Fruit fly (Drosophila melanogaster) whole organism, prepupa: ENCODE results near the gene CG1750.
A peak's percentile ranks its signal among the peaks of the same experiment; 100 is the strongest.

Experiments
- CG10631 ChIP-seq: fragments of 200-800 bp; sonication (Bioruptor generic); optimal IDR thresholded peaks from 2 replicates; lab custom pipeline; 2016; ENCODE audit warnings: missing biosample characterization, missing genetic modification characterization
- CG10669 ChIP-seq: fragments of 200-800 bp; sonication (Bioruptor generic); optimal IDR thresholded peaks from 3 replicates; lab custom pipeline; 2018; ENCODE audit warnings: missing biosample characterization, mild to moderate bottlenecking, missing genetic modification characterization, moderate library complexity
- CG15336 ChIP-seq: fragments of 200-800 bp; sonication (Bioruptor generic); IDR thresholded peaks from 2 replicates; pipeline ENCODE4 v1.3.6; 2022; ENCODE audit warnings: missing biosample characterization, missing genetic modification characterization
- CG1621 ChIP-seq: fragments of 200-800 bp; sonication (Bioruptor generic); optimal IDR thresholded peaks from 3 replicates; lab custom pipeline; 2018; ENCODE audit warnings: missing biosample characterization, mild to moderate bottlenecking, missing genetic modification characterization
- CG16779 ChIP-seq: fragments of 200-800 bp; sonication (Bioruptor generic); optimal IDR thresholded peaks from 3 replicates; lab custom pipeline; 2017; ENCODE audit warnings: missing biosample characterization, mild to moderate bottlenecking, missing genetic modification characterization
- CG3032 ChIP-seq: fragments of 200-800 bp; optimal IDR thresholded peaks from 2 replicates; lab custom pipeline; 2019; ENCODE audit warnings: missing biosample characterization, mild to moderate bottlenecking, missing genetic modification characterization, moderate library complexity
- CG31627 ChIP-seq: fragments of 200-800 bp; sonication (Bioruptor generic); optimal IDR thresholded peaks from 3 replicates; lab custom pipeline; 2016; ENCODE audit warnings: missing biosample characterization, missing genetic modification characterization
- CG32006 ChIP-seq: fragments of 200-800 bp; sonication (Bioruptor generic); optimal IDR thresholded peaks from 3 replicates; lab custom pipeline; 2017; ENCODE audit warnings: missing biosample characterization, mild to moderate bottlenecking, missing genetic modification characterization
- CG34406 ChIP-seq: fragments of 200-800 bp; sonication (Bioruptor generic); optimal IDR thresholded peaks from 3 replicates; lab custom pipeline; 2016; ENCODE audit warnings: missing biosample characterization, missing genetic modification characterization
- CG3919 ChIP-seq: fragments of 200-800 bp; sonication (Bioruptor generic); optimal IDR thresholded peaks from 3 replicates; lab custom pipeline; 2016; ENCODE audit warnings: missing biosample characterization, missing genetic modification characterization
- CG4318 ChIP-seq: fragments of 200-800 bp; sonication (Bioruptor generic); optimal IDR thresholded peaks from 3 replicates; lab custom pipeline; 2017; ENCODE audit warnings: missing biosample characterization, mild to moderate bottlenecking, missing genetic modification characterization
- CG6163 ChIP-seq: fragments of 200-800 bp; sonication (Bioruptor generic); IDR thresholded peaks from 3 replicates; pipeline ENCODE4 v1.3.6; 2022; ENCODE audit warnings: missing biosample characterization, missing genetic modification characterization
- CG6792 ChIP-seq: fragments of 200-800 bp; sonication (Bioruptor generic); optimal IDR thresholded peaks from 3 replicates; lab custom pipeline; 2016; ENCODE audit warnings: missing biosample characterization, missing genetic modification characterization
- CG6808 ChIP-seq: fragments of 200-800 bp; sonication (Bioruptor generic); optimal IDR thresholded peaks from 3 replicates; lab custom pipeline; 2017; ENCODE audit warnings: missing biosample characterization, missing genetic modification characterization, mild to moderate bottlenecking, moderate library complexity, missing genetic modification reagents
- CG6854 ChIP-seq: fragments of 200-800 bp; sonication (Bioruptor generic); optimal IDR thresholded peaks from 2 replicates; lab custom pipeline; 2017; ENCODE audit warnings: missing biosample characterization, mild to moderate bottlenecking, missing genetic modification characterization
- CG7368 ChIP-seq: fragments of 200-800 bp; sonication (Bioruptor generic); optimal IDR thresholded peaks from 3 replicates; lab custom pipeline; 2016; ENCODE audit warnings: missing biosample characterization, missing genetic modification characterization
- CG8119 ChIP-seq: fragments of 200-800 bp; sonication (Bioruptor generic); IDR thresholded peaks from 3 replicates; pipeline ENCODE4 v1.3.6; 2022; ENCODE audit warnings: missing biosample characterization, missing genetic modification characterization
- CG8319 ChIP-seq: fragments of 200-800 bp; sonication (Bioruptor generic); optimal IDR thresholded peaks from 3 replicates; lab custom pipeline; 2016; ENCODE audit warnings: missing biosample characterization, missing genetic modification characterization
- CG8632 ChIP-seq: fragments of 200-800 bp; sonication (Bioruptor generic); optimal IDR thresholded peaks from 3 replicates; lab custom pipeline; 2016; ENCODE audit warnings: missing biosample characterization, missing genetic modification characterization
- CG9139 ChIP-seq: fragments of 200-800 bp; sonication (Bioruptor generic); optimal IDR thresholded peaks from 3 replicates; lab custom pipeline; 2017; ENCODE audit warnings: missing biosample characterization, mild to moderate bottlenecking, missing genetic modification characterization
- Eip75B ChIP-seq: fragments of 200-800 bp; sonication (Bioruptor generic); optimal IDR thresholded peaks from 3 replicates; lab custom pipeline; 2016; ENCODE audit warnings: missing biosample characterization, missing genetic modification characterization
- Eip93F ChIP-seq: fragments of 200-800 bp; sonication (Bioruptor generic); optimal IDR thresholded peaks from 2 replicates; lab custom pipeline; 2016; ENCODE audit warnings: missing biosample characterization, mild to moderate bottlenecking, missing genetic modification characterization
- Ets96B ChIP-seq: fragments of 200-800 bp; optimal IDR thresholded peaks from 2 replicates; lab custom pipeline; 2019; ENCODE audit warnings: missing biosample characterization, mild to moderate bottlenecking, missing genetic modification characterization, moderate library complexity
- Gug ChIP-seq: fragments of 200-800 bp; sonication (Bioruptor generic); IDR thresholded peaks from 2 replicates; pipeline ENCODE4 v1.3.6; 2022; ENCODE audit warnings: missing biosample characterization, missing genetic modification characterization
- Hr39 ChIP-seq: fragments of 200-800 bp; sonication (Bioruptor generic); optimal IDR thresholded peaks from 2 replicates; lab custom pipeline; 2016; ENCODE audit warnings: missing biosample characterization, missing genetic modification characterization
- Hr4 ChIP-seq: fragments of 200-800 bp; sonication (Bioruptor generic); optimal IDR thresholded peaks from 3 replicates; lab custom pipeline; 2016; ENCODE audit warnings: missing biosample characterization, missing genetic modification characterization
- Lpt ChIP-seq: fragments of 200-800 bp; sonication (Bioruptor generic); optimal IDR thresholded peaks from 3 replicates; lab custom pipeline; 2016; ENCODE audit warnings: missing biosample characterization, missing genetic modification characterization
- Met ChIP-seq: fragments of 200-800 bp; sonication (Bioruptor generic); optimal IDR thresholded peaks from 3 replicates; lab custom pipeline; 2016; ENCODE audit warnings: missing biosample characterization, missing genetic modification characterization
- Smox ChIP-seq: fragments of 200-800 bp; sonication (Bioruptor generic); optimal IDR thresholded peaks from 3 replicates; lab custom pipeline; 2016; ENCODE audit warnings: missing biosample characterization, missing genetic modification characterization
- Sox102F ChIP-seq: fragments of 200-800 bp; sonication (Bioruptor generic); optimal IDR thresholded peaks from 2 replicates; lab custom pipeline; 2016; ENCODE audit warnings: missing biosample characterization, mild to moderate bottlenecking, missing genetic modification characterization
- Sox14 ChIP-seq: fragments of 200-800 bp; sonication (Bioruptor generic); optimal IDR thresholded peaks from 3 replicates; lab custom pipeline; 2016; ENCODE audit warnings: missing biosample characterization, missing genetic modification characterization
- Sox15 ChIP-seq: fragments of 200-800 bp; sonication (Bioruptor generic); optimal IDR thresholded peaks from 3 replicates; lab custom pipeline; 2016; ENCODE audit warnings: missing biosample characterization, missing genetic modification characterization
- achi ChIP-seq: fragments of 200-800 bp; sonication (Bioruptor generic); optimal IDR thresholded peaks from 3 replicates; lab custom pipeline; 2016; ENCODE audit warnings: missing biosample characterization, missing genetic modification characterization
- acj6 ChIP-seq: fragments of 200-800 bp; sonication (Bioruptor generic); optimal IDR thresholded peaks from 3 replicates; lab custom pipeline; 2016; ENCODE audit warnings: missing biosample characterization, missing genetic modification characterization
- cyc ChIP-seq: fragments of 200-800 bp; sonication (Bioruptor generic); optimal IDR thresholded peaks from 3 replicates; lab custom pipeline; 2016; ENCODE audit warnings: missing biosample characterization, missing genetic modification characterization
- dsx ChIP-seq: fragments of 200-800 bp; optimal IDR thresholded peaks from 3 replicates; lab custom pipeline; 2019; ENCODE audit warnings: missing biosample characterization, mild to moderate bottlenecking, missing genetic modification characterization, moderate library complexity; ENCODE audit not compliant: poor library complexity, severe bottlenecking
- esn ChIP-seq: fragments of 200-800 bp; sonication (Bioruptor generic); optimal IDR thresholded peaks from 2 replicates; lab custom pipeline; 2016; ENCODE audit warnings: missing biosample characterization, mild to moderate bottlenecking, missing genetic modification characterization, moderate library complexity
- fd59A ChIP-seq: fragments of 200-800 bp; sonication (Bioruptor generic); optimal IDR thresholded peaks from 2 replicates; lab custom pipeline; 2017; ENCODE audit warnings: missing biosample characterization, mild to moderate bottlenecking, missing genetic modification characterization, missing genetic modification reagents
- fd85E ChIP-seq: fragments of 200-800 bp; sonication (Bioruptor generic); optimal IDR thresholded peaks from 3 replicates; lab custom pipeline; 2016; ENCODE audit warnings: missing biosample characterization, missing genetic modification characterization
- fkh ChIP-seq: fragments of 200-800 bp; sonication (Bioruptor generic); optimal IDR thresholded peaks from 3 replicates; lab custom pipeline; 2017; ENCODE audit warnings: missing biosample characterization, mild to moderate bottlenecking, missing genetic modification characterization, moderate library complexity
- lz ChIP-seq: fragments of 200-800 bp; sonication (Bioruptor generic); optimal IDR thresholded peaks from 3 replicates; lab custom pipeline; 2016; ENCODE audit warnings: missing biosample characterization, missing genetic modification characterization
- net ChIP-seq: fragments of 200-800 bp; sonication (Bioruptor generic); optimal IDR thresholded peaks from 3 replicates; lab custom pipeline; 2016; ENCODE audit warnings: missing biosample characterization, missing genetic modification characterization
- pdm3 ChIP-seq: fragments of 200-800 bp; sonication (Bioruptor generic); optimal IDR thresholded peaks from 3 replicates; lab custom pipeline; 2016; ENCODE audit warnings: missing biosample characterization, missing genetic modification characterization
- spab ChIP-seq: fragments of 200-800 bp; sonication (Bioruptor generic); optimal IDR thresholded peaks from 2 replicates; lab custom pipeline; 2017; ENCODE audit warnings: missing biosample characterization, mild to moderate bottlenecking, missing genetic modification characterization, missing genetic modification reagents
- ss ChIP-seq, 2 experiments: fragments of 200-800 bp; sonication (Bioruptor generic); optimal IDR thresholded peaks; 2 replicates in 1 of 2; 3 replicates in 1 of 2; lab custom pipeline; 2017 to 2018; ENCODE audit warnings: mild to moderate bottlenecking in 2 of 2, missing biosample characterization in 2 of 2, missing genetic modification characterization in 2 of 2, moderate library complexity in 1 of 2
- topi ChIP-seq: fragments of 200-800 bp; sonication (Bioruptor generic); optimal IDR thresholded peaks from 3 replicates; lab custom pipeline; 2016; ENCODE audit warnings: missing biosample characterization, missing genetic modification characterization

CG1750 gene

dm6 chr3R:31252093-31252962, 2.4 kb downstream of the CG1750 start, which contains the start of the genes qless and mRpL32 (continued):
- TF ChIP-seq CG6163 (GFP tag; lab: Robert Waterston, UW) (peak; percentile 43; the same call in 2 of the 3 replicates), pdm3 (GFP tag; lab: Kevin White, UChicago) (no peak), achi (no peak), CG31627 (GFP tag; lab: Kevin White, UChicago) (peak; percentile 47), topi (GFP tag; lab: Kevin White, UChicago) (peak; percentile 59), lz (GFP tag; lab: Kevin White, UChicago) (peak; percentile 65), CG6854 (GFP tag; lab: Kevin White, UChicago) (no peak), CG6792 (GFP tag; lab: Kevin White, UChicago) (no peak), acj6 (GFP tag; lab: Kevin White, UChicago) (no peak), CG32006 (no peak), CG3919 (GFP tag; lab: Kevin White, UChicago) (no peak), Met (GFP tag; lab: Kevin White, UChicago) (no peak), net (GFP tag; lab: Kevin White, UChicago) (no peak), fkh (GFP tag; lab: Kevin White, UChicago) (no peak), Eip93F (GFP tag; lab: Kevin White, UChicago) (no peak), ss (GFP tag; optimal IDR thresholded peaks at IDR 0.05; lab: Kevin White, UChicago) (no peak), esn (GFP tag; lab: Kevin White, UChicago) (peak; percentile 54), Hr4 (peak; percentile 26), Ets96B (tag; lab: Kevin White, UChicago) (peak; percentile 20), CG7368 (GFP tag; lab: Kevin White, UChicago) (no peak), CG3032 (tag; lab: Kevin White, UChicago) (peak; percentile 74), CG8119 (GFP tag; lab: Robert Waterston, UW) (no peak), cyc (GFP tag; lab: Kevin White, UChicago) (peak; percentile 78), CG9139 (no peak), CG4318 (GFP tag; lab: Kevin White, UChicago) (no peak), CG15336 (peak; percentile 12; the same call in 1 of the 2 replicates), dsx (GFP tag; lab: Kevin White, UChicago) (no peak), CG8632 (no peak), CG10669 (GFP tag; lab: Kevin White, UChicago) (no peak), CG8319 (no peak), CG6808 (no peak), fd59A (GFP tag; lab: Kevin White, UChicago) (no peak), fd85E (GFP tag; lab: Kevin White, UChicago) (no peak), Smox (no peak), spab (GFP tag; lab: Kevin White, UChicago) (no peak), Sox15 (GFP tag; lab: Kevin White, UChicago) (no peak), Hr39 (GFP tag; lab: Kevin White, UChicago) (peak; percentile 54)

dm6 chr3R:31251130-31251770, 3.5 kb downstream of the CG1750 start:
- TF ChIP-seq CG9139 (no peak), pdm3 (GFP tag; lab: Kevin White, UChicago) (peak; percentile 52), Gug (peak; percentile 69), CG8319 (no peak), Sox14 (peak; percentile 13), fkh (GFP tag; lab: Kevin White, UChicago) (no peak), CG16779 (tag; lab: Kevin White, UChicago) (no peak), CG8632 (no peak), CG1621 (tag; lab: Kevin White, UChicago) (no peak), Sox15 (GFP tag; lab: Kevin White, UChicago) (no peak), Sox102F (GFP tag; lab: Kevin White, UChicago) (no peak), topi (GFP tag; lab: Kevin White, UChicago) (peak; percentile 1), CG15336 (peak; percentile 92), CG32006 (peak; percentile 88), Eip93F (GFP tag; lab: Kevin White, UChicago) (no peak), Eip75B (GFP tag; lab: Kevin White, UChicago) (no peak), Lpt (GFP tag; lab: Kevin White, UChicago) (no peak), CG34406 (GFP tag; lab: Kevin White, UChicago) (peak; percentile 31), ss (GFP tag; optimal IDR thresholded peaks at IDR 0.05; lab: Kevin White, UChicago) (no peak), CG8119 (GFP tag; lab: Robert Waterston, UW) (peak; percentile 87), CG10631 (GFP tag; lab: Kevin White, UChicago) (no peak), CG7368 (GFP tag; lab: Kevin White, UChicago) (no peak), fd59A (GFP tag; lab: Kevin White, UChicago) (no peak)
